Worm (Caenorhabditis elegans): ENCODE results near the gene tbce-1.

DNA sequence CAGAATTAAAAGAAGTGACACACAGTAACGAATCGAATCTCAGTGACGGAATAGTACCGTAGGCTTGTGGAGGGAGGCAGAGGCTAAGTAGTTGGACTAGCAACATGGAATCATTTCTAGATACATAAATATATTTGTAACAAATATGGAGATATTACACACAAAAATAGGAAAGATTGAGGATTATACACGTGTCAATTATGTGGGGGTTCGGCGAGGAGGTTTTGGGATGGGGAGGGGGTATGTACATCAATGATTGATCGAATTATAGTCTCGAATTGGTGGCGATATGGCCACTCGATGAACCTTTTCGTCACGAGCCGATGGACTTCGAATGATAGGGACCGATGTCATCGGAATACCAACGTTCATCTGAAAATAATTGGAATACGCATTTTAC lies 12.9 kb downstream of the tbce-1 start:
- TF ChIP-seq him-1 (tag; optimal IDR thresholded peaks at IDR 0.05) (no peak), dao-5 (tag; optimal IDR thresholded peaks at IDR 0.05) (no peak)

All from whole organism, L4/young adult.